Worm (Caenorhabditis elegans): ENCODE measurements around the gene klp-11.

- no peak for TF ChIP-seq ama-1 (optimal IDR thresholded peaks at IDR 0.05)
- TF ChIP-seq flt-1 (GFP tag; IDR thresholded peaks at IDR 0.05): no peak
- no peak for TF ChIP-seq hmbx-1 (tag; optimal IDR thresholded peaks at IDR 0.05)
- no peak for TF ChIP-seq tbx-11 (GFP tag; IDR thresholded peaks at IDR 0.05)
- no peak for TF ChIP-seq B0310.2 (tag; optimal IDR thresholded peaks at IDR 0.05)
- TF ChIP-seq sea-1 (GFP tag; conservative IDR thresholded peaks at IDR 0.05): no peak
- no peak for TF ChIP-seq ets-7 (tag; optimal IDR thresholded peaks at IDR 0.05)
- no peak for TF ChIP-seq F13C5.2 (tag; optimal IDR thresholded peaks at IDR 0.05)
- TF ChIP-seq scrt-1 (GFP tag; IDR thresholded peaks at IDR 0.05): no peak
- TF ChIP-seq ceh-36 (tag; optimal IDR thresholded peaks at IDR 0.05): no peak
- no peak for TF ChIP-seq aly-1 (tag; optimal IDR thresholded peaks at IDR 0.05)
- TF ChIP-seq tra-4 (tag; optimal IDR thresholded peaks at IDR 0.05): no peak
- TF ChIP-seq pes-1 (GFP tag; IDR thresholded peaks at IDR 0.05): no peak
- no peak for TF ChIP-seq hnd-1 (tag; optimal IDR thresholded peaks at IDR 0.05)
Measured at ce11 chrIV:8786654-8787053, 24.8 kb upstream of the klp-11 start, which contains the start of gene C33D9.8.
